Fruit fly (Drosophila melanogaster) ovary, adult (tissue): ENCODE data around the gene Hmgcl.

Source experiments
- CG17801 ChIP-seq: fragments of 200-800 bp; optimal IDR thresholded peaks from 2 replicates; lab custom pipeline; 2019; ENCODE audit warnings: missing biosample characterization, mild to moderate bottlenecking, missing genetic modification characterization, moderate library complexity; ENCODE audit not compliant: partially characterized antibody

Gene Hmgcl

dm6 chr2L:6960165-6960564 lies at the start of gene Hmgcl, which contains the start of gene Atac1:
Hmgcl (plus strand) TSS chr2L:6960377.
Atac1 (minus strand) TSS chr2L:6960328.
- no peak for TF ChIP-seq CG17801 (GFP tag; lab: Kevin White, UChicago)

dm6 chr2L:6913964-6914363 lies 46.2 kb upstream of the Hmgcl start, which contains the start of gene Wee1:
Wee1 (minus strand) TSS chr2L:6914138.
- TF ChIP-seq CG17801 (GFP tag; lab: Kevin White, UChicago) = no peak

dm6 chr2L:6916345-6916744 lies 43.8 kb upstream of the Hmgcl start, which contains the start of gene CG32829:
CG32829 (minus strand) TSS chr2L:6916445.
- no peak for TF ChIP-seq CG17801 (GFP tag; lab: Kevin White, UChicago)

dm6 chr2L:6918517-6919202 lies 41.5 kb upstream of the Hmgcl start, which contains the start of gene nop5:
nop5 (minus strand) TSS chr2L:6918743.
- peak; percentile 69 for TF ChIP-seq CG17801 (GFP tag; lab: Kevin White, UChicago)

DNA sequence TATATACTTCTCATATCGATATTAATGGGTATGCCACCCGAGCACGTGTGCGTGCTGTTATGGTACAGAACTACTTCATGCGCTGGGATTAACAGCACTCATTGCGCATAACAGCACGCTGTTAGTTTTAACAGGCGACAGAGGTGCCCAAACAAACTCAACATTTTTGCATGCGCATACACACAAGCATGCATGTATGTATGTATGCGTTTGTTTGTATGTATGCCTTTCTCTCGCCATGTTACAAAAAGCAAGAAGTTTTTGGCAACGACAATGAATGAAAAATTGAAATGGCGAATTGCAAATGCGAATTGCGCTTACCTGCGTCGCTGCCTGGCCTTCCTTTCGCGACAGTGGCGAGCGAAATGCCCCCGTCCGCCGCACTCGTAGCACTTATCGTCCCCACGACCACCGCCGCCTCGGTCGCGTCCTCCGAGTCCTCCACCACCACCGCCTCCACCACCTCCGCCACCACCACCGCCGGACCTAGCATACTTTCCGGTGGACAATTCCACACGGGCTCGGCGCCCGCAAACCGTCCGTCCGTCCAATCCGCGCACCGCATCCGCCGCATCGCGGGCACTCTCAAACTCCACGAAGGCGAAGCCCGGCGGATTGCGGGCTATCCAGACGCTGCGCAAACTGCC lies 40.9 kb upstream of the Hmgcl start:
- no peak for TF ChIP-seq CG17801 (GFP tag; lab: Kevin White, UChicago)

dm6 chr2L:6919850-6920660 lies 40.1 kb upstream of the Hmgcl start, which contains the start of gene x16:
x16 (minus strand) TSS chr2L:6920210.
- TF ChIP-seq CG17801 (GFP tag; lab: Kevin White, UChicago) = no peak

dm6 chr2L:6920661-6921359 lies 39.4 kb upstream of the Hmgcl start, which contains the start of gene Hrb27C:
Hrb27C (plus strand) TSS chr2L:6920704.
- peak; percentile 28 for TF ChIP-seq CG17801 (GFP tag; lab: Kevin White, UChicago)

dm6 chr2L:6921360-6922090 lies 38.7 kb upstream of the Hmgcl start:
- no peak for TF ChIP-seq CG17801 (GFP tag; lab: Kevin White, UChicago)

DNA sequence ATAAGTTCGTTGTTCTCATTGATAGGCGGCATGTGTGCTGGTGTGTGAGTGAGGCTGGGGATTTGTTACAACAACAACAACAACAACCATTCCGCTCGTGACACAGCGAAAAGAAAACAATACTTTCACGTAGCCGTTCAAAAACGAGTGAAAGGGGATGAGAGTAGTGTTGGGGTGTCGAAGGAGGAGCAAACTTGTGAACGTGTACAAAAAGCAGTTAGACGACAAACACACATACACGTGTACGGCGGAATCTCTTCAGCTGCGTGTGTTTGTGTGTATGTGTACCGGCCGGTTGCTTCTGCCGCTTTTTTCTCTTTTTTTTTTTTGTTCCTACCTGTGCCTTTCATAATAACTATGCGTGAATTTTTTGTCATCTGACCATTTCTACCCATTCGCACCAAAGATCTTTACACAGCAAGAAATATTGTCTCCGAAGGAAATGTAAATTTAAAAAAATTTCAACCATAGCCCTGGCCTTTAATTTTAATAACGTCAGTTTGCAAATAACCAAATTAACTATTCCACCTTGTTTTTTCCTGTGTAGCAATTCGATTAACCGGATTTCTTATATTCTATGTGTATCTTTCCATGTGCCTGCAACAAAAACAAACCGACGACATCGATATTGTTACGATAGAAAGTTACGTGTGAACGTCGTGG lies 38.0 kb upstream of the Hmgcl start:
- peak; percentile 54 for TF ChIP-seq CG17801 (GFP tag; lab: Kevin White, UChicago)

dm6 chr2L:6925114-6925513 lies 35.1 kb upstream of the Hmgcl start:
- no peak for TF ChIP-seq CG17801 (GFP tag; lab: Kevin White, UChicago)

DNA sequence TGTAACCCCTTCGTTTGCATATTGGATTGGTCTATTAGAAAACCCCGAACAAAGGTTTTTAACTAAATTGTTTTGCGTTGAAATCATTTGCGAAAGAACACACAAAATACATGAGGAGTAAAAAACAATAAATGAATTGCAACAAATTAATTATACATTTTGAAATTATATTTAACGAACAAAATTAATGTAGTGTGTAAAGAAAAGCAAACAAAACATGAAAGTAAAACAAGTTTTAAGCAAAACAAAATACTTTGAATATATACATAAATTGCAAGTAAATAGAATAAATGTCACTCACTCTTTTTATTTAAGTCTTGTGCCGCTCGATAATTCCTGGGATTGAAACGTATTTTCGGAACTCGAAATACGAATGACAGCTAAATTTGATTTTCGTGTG lies 28.4 kb upstream of the Hmgcl start, which contains the start of gene CG43232:
Gene CG43232 (plus strand): TSS at position 301 of the 400 bp plus-strand sequence.
- TF ChIP-seq CG17801 (GFP tag; lab: Kevin White, UChicago) = no peak

dm6 chr2L:6939698-6940097 lies 20.5 kb upstream of the Hmgcl start:
- TF ChIP-seq CG17801 (GFP tag; lab: Kevin White, UChicago) = no peak

- no peak for TF ChIP-seq CG17801 (GFP tag; lab: Kevin White, UChicago)
Measured at dm6 chr2L:6941731-6942130, 18.4 kb upstream of the Hmgcl start.
